Fruit fly (Drosophila melanogaster) whole organism: ENCODE measurements around the gene Vha100-2.

ENCODE experiments used
- CG8478 ChIP-seq: fragments of >200 bp; optimal IDR thresholded peaks from 2 replicates; lab custom pipeline; 2018; ENCODE audit warnings: inconsistent platforms
- Dll ChIP-seq: fragments of >200 bp; optimal IDR thresholded peaks from 2 replicates; lab custom pipeline; 2017
- EcR ChIP-seq, 2 experiments: fragments of >200 bp; optimal IDR thresholded peaks; 2 replicates each; lab custom pipeline; 2017; ENCODE audit warnings: missing biosample characterization in 2 of 2, missing genetic modification characterization in 2 of 2, missing genetic modification reagents in 2 of 2
- pan ChIP-seq: fragments of >200 bp; optimal IDR thresholded peaks from 2 replicates; lab custom pipeline; 2017
- psq ChIP-seq: fragments of >200 bp; optimal IDR thresholded peaks from 2 replicates; lab custom pipeline; 2017
- usp ChIP-seq: fragments of >200 bp; optimal IDR thresholded peaks from 2 replicates; lab custom pipeline; 2017; ENCODE audit warnings: missing biosample characterization, missing genetic modification characterization, mixed read lengths

The Vha100-2 gene

DNA sequence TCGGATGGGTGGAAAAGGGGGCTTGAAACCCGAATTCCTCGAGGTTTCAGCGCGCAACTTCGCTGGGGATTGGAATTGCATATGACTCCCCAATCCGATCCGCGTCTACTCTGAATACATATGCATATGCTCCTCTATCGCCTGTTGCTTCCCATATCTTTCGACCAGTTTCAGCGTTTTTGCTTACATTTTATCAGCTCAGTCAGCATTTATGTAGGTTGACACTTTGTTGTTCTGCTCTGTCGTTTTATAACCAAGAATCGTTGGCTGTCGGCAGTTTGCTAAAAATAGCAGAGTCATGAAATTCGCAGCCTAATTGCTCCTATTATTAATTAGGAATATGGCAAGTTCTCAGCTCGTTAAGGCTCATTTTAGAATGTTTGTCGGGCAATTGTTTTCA lies 3.3 kb downstream of the Vha100-2 start:
- TF ChIP-seq psq (no peak), Dll (lab: Kevin White, UChicago) (no peak), pan (lab: Kevin White, UChicago) (no peak), EcR (GFP tag; optimal IDR thresholded peaks at IDR 0.05; lab: Kevin White, UChicago) (no peak), usp (GFP tag; lab: Kevin White, UChicago) (no peak), CG8478 (lab: Kevin White, UChicago) (no peak)

DNA sequence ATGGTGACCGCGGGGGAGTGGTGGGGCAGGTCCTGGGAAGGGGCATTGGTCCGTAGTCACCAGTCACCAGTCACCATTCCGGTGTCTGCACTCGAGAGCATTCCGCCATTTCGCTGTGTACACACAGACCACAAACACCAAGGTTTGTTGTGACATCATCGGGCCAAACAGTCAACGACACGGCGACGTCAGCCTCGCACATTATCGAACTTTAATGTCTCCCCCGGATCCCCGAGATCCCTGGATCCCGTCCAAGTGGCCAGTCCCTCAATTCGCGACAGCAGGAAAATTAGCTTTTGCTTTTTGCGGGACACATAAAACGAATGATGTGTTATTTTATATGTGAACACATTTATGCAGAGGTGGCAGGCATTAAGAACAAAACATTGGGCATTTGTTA lies 4.1 kb downstream of the Vha100-2 start:
- TF ChIP-seq pan (lab: Kevin White, UChicago), result no peak

DNA sequence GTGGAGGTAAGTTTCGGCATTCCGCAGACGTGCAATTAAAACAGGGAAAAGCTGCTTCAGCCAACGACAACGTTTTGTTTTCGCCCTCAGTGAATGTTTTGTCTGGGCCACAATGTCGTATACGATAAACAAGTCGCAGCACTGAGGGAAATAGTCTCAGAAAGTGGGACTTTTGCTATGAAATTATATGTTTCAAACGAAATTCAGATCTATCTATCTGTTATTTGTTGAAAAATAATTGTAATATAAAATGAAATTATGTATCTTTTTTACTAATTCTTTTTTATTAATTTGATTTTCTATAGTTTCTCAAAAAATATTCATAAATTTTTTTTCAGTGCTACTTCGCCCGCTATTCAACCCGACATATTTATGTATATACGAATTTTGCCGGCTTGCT lies 5.5 kb downstream of the Vha100-2 start:
- no peak for TF ChIP-seq pan (lab: Kevin White, UChicago)
- no peak for TF ChIP-seq usp (GFP tag; lab: Kevin White, UChicago)
- no peak for TF ChIP-seq CG8478 (lab: Kevin White, UChicago)
- no peak for TF ChIP-seq EcR (GFP tag; optimal IDR thresholded peaks at IDR 0.05; lab: Kevin White, UChicago)
- TF ChIP-seq psq, result no peak
- no peak for TF ChIP-seq Dll (lab: Kevin White, UChicago)

DNA sequence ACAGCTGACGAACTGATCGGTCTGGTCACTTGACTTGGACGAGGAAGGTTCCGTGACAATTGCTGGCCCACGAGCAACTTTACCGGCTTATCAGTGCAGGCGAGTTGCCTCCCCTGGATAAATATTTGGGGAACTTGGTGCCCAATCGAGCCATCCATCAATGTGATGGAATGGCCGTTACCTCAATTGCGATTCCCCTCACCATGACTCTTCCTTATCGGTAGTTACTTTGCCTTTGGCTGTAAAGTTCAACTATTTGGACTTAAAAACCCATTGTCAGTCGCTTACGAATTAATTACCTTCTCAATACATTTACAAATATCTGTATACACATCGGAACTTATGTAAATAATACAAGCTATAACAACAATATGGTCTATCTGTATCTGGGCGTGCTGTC lies 9.2 kb downstream of the Vha100-2 start, which contains the start of gene Vha100-4:
Gene Vha100-4 (minus strand): TSS at position 16 of the 400 bp plus-strand sequence.
- no peak for TF ChIP-seq usp (GFP tag; lab: Kevin White, UChicago)
- no peak for TF ChIP-seq psq
- no peak for TF ChIP-seq EcR (GFP tag; optimal IDR thresholded peaks at IDR 0.05; lab: Kevin White, UChicago)
- no peak for TF ChIP-seq Dll (lab: Kevin White, UChicago)
- no peak for TF ChIP-seq CG8478 (lab: Kevin White, UChicago)
- TF ChIP-seq pan (lab: Kevin White, UChicago), result no peak

DNA sequence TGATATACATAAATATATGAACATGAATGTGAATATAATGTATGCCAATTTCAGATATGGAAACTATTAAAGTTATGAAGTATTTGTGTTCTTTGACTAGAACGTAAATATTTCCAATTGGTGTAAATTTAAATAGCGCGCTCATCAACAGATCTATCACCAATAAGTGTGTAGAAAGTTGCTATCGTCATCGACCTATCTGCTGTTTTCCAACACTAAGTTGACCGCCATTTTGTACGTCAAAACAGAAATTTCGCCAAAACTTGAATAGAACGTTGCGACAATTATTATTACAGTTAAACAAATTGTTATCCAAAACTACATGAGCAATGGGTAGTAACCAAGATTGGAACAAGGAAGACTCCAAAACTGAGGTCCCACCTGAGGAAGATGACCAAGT lies 13.4 kb downstream of the Vha100-2 start, which contains the start of gene cona:
Gene cona (plus strand): TSS at position 236 of the 400 bp plus-strand sequence.
- TF ChIP-seq CG8478 (lab: Kevin White, UChicago) (no peak), EcR (GFP tag; optimal IDR thresholded peaks at IDR 0.05; lab: Kevin White, UChicago) (no peak), usp (GFP tag; lab: Kevin White, UChicago) (no peak), Dll (lab: Kevin White, UChicago) (no peak), psq (no peak), pan (lab: Kevin White, UChicago) (no peak)

DNA sequence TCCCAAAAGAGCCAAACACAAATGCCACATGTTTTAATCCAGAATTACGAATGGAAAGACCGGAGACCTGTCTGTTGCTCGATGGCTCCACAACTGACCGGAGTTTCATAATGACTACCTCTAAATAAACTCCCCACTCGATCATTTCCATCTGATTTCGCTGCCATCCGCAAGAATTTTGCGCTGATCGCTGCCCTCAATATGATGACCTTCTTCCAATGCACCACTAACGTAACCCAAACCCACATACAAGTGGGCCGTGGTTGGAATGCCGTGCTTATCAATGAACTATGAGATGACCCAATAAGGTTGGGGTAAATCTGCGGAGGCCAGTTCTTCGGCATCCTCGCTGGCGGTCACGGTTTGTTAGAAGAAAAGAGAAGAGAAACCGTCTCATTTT lies 14.0 kb downstream of the Vha100-2 start, which contains the start of gene CG14309:
Gene CG14309 (minus strand): TSS at position 101 of the 400 bp plus-strand sequence.
- no peak for TF ChIP-seq psq
- TF ChIP-seq Dll (lab: Kevin White, UChicago), result no peak
- no peak for TF ChIP-seq usp (GFP tag; lab: Kevin White, UChicago)
- TF ChIP-seq pan (lab: Kevin White, UChicago), result no peak
- no peak for TF ChIP-seq EcR (GFP tag; optimal IDR thresholded peaks at IDR 0.05; lab: Kevin White, UChicago)
- no peak for TF ChIP-seq CG8478 (lab: Kevin White, UChicago)

DNA sequence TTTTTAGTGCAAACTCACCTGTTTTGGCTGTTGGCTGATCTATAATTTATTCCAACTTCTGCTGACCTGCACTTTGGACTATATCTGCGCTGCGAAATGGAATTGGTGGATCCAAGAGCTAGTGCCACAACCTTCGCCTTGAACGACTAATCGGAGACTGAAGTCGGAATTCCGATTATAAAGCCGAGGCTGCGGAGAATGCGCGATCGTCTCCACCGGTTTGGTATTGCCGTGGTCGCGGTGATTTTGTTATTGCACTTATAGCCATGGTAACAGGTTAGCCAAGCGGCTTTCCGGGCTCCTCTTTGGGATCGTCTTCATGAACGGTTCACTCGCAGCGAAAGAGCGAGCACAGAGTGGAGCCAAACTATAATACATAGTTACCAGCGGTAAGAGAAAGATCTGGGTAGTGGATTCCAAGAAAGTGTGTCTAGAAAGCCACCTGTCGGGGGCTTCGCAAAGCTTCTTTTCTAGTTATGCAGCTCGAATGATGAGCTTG lies 17.9 kb downstream of the Vha100-2 start, which contains the start of gene CG7675:
Gene CG7675 (minus strand): TSS at position 165 of the 499 bp plus-strand sequence.
- TF ChIP-seq usp (GFP tag; lab: Kevin White, UChicago) (no peak), pan (lab: Kevin White, UChicago) (no peak), CG8478 (lab: Kevin White, UChicago) (no peak), EcR (GFP tag; optimal IDR thresholded peaks at IDR 0.05; lab: Kevin White, UChicago) (no peak), psq (no peak), Dll (lab: Kevin White, UChicago) (no peak)

DNA sequence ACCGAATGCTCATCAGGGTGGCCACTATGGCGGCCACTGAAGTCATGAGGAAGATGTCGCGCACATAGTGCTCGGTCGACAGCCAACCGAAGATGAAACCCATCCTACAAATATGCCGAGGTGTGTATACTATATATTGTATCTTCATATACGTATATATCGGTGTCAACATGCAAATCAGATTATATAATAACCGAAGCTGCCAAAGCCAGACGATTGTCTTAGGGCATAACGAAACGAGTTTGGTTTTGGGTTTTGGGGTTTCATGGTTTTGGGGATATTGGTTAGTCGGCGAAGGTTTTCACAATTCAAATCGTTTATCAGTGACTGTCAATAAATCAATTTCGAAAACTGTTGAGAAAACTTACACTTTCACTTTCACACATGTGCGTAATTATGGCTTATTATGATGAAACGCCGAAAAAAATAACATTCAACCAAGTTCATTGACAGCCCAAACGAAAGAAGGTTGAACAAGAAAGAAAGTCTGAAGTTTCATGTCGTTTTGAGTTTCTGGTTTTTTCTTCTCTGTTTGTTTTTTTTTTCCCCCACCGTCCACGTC lies 18.6 kb downstream of the Vha100-2 start:
- TF ChIP-seq Dll (lab: Kevin White, UChicago), result no peak
- no peak for TF ChIP-seq usp (GFP tag; lab: Kevin White, UChicago)
- no peak for TF ChIP-seq psq
- no peak for TF ChIP-seq EcR (GFP tag; optimal IDR thresholded peaks at IDR 0.05; lab: Kevin White, UChicago)
- no peak for TF ChIP-seq CG8478 (lab: Kevin White, UChicago)
- TF ChIP-seq pan (lab: Kevin White, UChicago), result no peak

DNA sequence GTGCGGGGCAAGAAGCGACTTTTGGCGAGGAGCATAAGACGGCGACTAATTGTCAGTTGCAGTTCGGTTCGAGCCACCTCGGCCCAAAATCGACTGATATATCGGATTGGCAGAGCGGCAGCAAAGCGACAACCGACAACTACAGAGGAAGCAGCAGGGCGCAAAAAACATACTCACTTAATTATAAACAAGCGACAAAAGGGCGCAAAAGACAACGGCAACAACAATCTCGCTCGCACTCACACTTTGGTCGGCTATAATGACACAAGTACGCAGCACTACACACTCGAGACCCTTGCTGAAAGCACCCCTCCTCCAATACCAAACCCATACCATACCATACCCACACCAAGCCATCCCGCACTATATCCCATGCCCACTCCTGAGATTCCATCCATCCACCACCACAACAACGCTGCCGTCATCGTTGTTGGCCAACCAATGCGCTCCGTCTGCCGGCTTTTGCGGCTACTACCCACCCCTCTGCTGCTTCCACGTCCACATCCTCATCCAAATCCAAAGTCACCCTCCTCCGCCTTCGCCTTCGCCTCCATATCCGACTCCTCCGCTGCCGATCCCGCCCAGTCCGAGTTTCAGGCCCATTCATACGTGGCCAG lies 26.2 kb downstream of the Vha100-2 start, which contains the start of gene gl:
Gene gl (minus strand): TSS at position 51 of the 617 bp plus-strand sequence.
- TF ChIP-seq CG8478 (lab: Kevin White, UChicago) (no peak), EcR (GFP tag; optimal IDR thresholded peaks at IDR 0.05; lab: Kevin White, UChicago) (no peak), usp (GFP tag; lab: Kevin White, UChicago) (no peak), Dll (lab: Kevin White, UChicago) (no peak), pan (lab: Kevin White, UChicago) (no peak), psq (no peak)

DNA sequence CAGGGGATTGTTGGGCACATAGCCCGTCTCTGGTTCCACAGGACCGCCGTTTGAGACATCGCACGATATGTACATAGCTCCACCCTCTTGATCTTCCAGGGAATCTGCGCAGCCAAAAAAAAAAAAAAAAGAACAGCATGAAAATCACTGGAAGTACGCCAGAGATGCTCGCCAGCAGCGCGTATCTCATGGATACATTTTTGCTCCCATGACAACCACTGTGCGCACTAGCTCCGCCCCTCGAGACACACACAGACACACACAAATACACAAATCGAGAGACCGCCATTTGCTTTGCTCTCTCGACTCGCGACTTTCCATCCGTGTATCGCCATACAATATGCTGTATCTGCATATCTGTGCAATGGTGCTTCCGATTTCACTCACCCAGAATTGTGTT lies 27.6 kb downstream of the Vha100-2 start:
- no peak for TF ChIP-seq CG8478 (lab: Kevin White, UChicago)
- TF ChIP-seq usp (GFP tag; lab: Kevin White, UChicago), result no peak
- no peak for TF ChIP-seq pan (lab: Kevin White, UChicago)
- TF ChIP-seq psq, result no peak
- TF ChIP-seq Dll (lab: Kevin White, UChicago), result no peak
- no peak for TF ChIP-seq EcR (GFP tag; optimal IDR thresholded peaks at IDR 0.05; lab: Kevin White, UChicago)

DNA sequence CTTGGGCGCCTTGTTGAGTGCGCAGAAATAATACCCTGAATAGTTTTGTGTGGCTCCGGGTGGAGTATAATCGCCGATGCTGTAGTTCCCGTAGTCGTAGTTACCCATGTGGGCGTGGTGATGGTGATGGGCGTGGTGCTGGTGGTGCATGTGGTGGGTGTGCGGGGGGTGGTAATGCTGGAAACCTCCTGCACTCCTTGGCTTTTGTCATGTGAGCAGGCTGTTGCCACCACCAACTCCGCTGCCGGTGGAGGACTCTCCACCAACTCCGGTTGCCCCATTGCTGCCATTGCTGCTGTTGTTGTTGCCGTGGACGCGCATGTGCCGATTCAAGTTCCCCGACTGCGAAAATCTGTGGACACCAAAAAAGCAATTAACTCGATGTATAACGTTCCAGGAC lies 30.4 kb downstream of the Vha100-2 start:
- TF ChIP-seq EcR (GFP tag; optimal IDR thresholded peaks at IDR 0.05; lab: Kevin White, UChicago), result no peak
- TF ChIP-seq CG8478 (lab: Kevin White, UChicago), result no peak
- TF ChIP-seq usp (GFP tag; lab: Kevin White, UChicago), result no peak
- no peak for TF ChIP-seq psq

DNA sequence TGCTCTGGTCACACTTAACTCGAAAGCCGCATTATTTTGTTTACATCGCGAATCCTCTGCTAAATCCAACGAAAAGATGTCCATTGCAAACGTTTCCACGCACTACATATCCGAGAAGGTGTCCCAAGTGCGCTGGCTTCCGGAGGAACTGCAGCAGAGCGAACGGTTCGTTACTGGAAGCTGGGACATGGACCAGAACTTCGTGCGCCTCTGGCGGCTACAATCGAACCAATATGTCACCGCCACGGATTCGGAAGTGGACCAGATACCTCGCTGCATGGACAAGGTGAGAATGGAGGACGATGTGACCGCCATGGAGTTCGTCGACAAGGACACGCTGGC lies 32.4 kb downstream of the Vha100-2 start:
- TF ChIP-seq psq, result no peak
